Worm (Caenorhabditis elegans) whole organism, L4 larva: ENCODE data around the gene Y53G8AR.6.

Experiments used
- F37D6.2 ChIP-seq: sonication (generic microtip); optimal IDR thresholded peaks from 2 replicates; lab custom pipeline; 2016; ENCODE audit warnings: mild to moderate bottlenecking, missing genetic modification characterization, missing compliant biosample characterization
- F44E2.7 ChIP-seq: fragments of 200-800 bp; sonication (Bioruptor generic); IDR thresholded peaks from 2 replicates; pipeline ENCODE4 v2.1.2; 2022; ENCODE audit warnings: missing genetic modification characterization, missing compliant biosample characterization
- Y5F2A.4 ChIP-seq: fragments of 200-800 bp; sonication (Bioruptor generic); optimal IDR thresholded peaks from 2 replicates; lab custom pipeline; 2018; ENCODE audit warnings: mild to moderate bottlenecking, missing genetic modification characterization, missing compliant biosample characterization
- ZK337.2 ChIP-seq: fragments of 200-800 bp; sonication (Bioruptor generic); IDR thresholded peaks from 2 replicates; pipeline ENCODE4 v1.3.6; 2022; ENCODE audit warnings: missing genetic modification reagents, missing genetic modification characterization, missing compliant biosample characterization
- ZK546.5 ChIP-seq, 2 experiments: sonication (generic microtip); optimal IDR thresholded peaks; 2 replicates each; lab custom pipeline; 2017; ENCODE audit warnings: missing biosample characterization in 2 of 2, missing genetic modification characterization in 2 of 2
- aha-1 ChIP-seq: fragments of 150-350 bp; peaks from one replicate; lab custom pipeline; 2014; ENCODE audit warnings: missing biosample characterization, missing genetic modification characterization
- attf-4 ChIP-seq: sonication (generic microtip); optimal IDR thresholded peaks from 3 replicates; lab custom pipeline; 2017; ENCODE audit warnings: missing biosample characterization, missing genetic modification characterization
- ceh-20 ChIP-seq: fragments of 200-800 bp; sonication (Bioruptor generic); IDR thresholded peaks from 2 replicates; pipeline ENCODE4 v1.3.6; 2022; ENCODE audit warnings: missing genetic modification reagents, missing genetic modification characterization, missing compliant biosample characterization
- ceh-62 ChIP-seq: sonication (generic microtip); optimal IDR thresholded peaks from 2 replicates; lab custom pipeline; 2017; ENCODE audit warnings: missing biosample characterization, missing genetic modification characterization
- daf-12 ChIP-seq: fragments of 150-350 bp; optimal IDR thresholded peaks from 2 replicates; lab custom pipeline; 2014; ENCODE audit warnings: missing biosample characterization, missing genetic modification reagents, missing genetic modification characterization
- daf-16 ChIP-seq, 3 experiments: sonication (generic microtip); optimal IDR thresholded peaks; 2 replicates each; lab custom pipeline; 2016 to 2017; ENCODE audit warnings: missing genetic modification characterization in 3 of 3, missing genetic modification reagents in 3 of 3, mild to moderate bottlenecking in 2 of 3, missing compliant biosample characterization in 2 of 3, missing biosample characterization in 1 of 3, moderate library complexity in 1 of 3
- daf-19 ChIP-seq: fragments of 200-800 bp; sonication (Bioruptor generic); conservative IDR thresholded peaks from 2 replicates; pipeline ENCODE4 v1.3.6; 2022; ENCODE audit warnings: missing genetic modification characterization, missing compliant biosample characterization
- dmd-6 ChIP-seq: fragments of 200-800 bp; sonication (Bioruptor generic); IDR thresholded peaks from 2 replicates; pipeline ENCODE4 v1.3.6; 2022; ENCODE audit warnings: missing genetic modification reagents, missing genetic modification characterization, missing compliant biosample characterization
- dmd-8 ChIP-seq: fragments of 200-800 bp; sonication (Bioruptor generic); IDR thresholded peaks from 2 replicates; pipeline ENCODE4 v1.3.6; 2022; ENCODE audit warnings: missing genetic modification characterization, missing compliant biosample characterization
- dmd-9 ChIP-seq: fragments of 200-800 bp; sonication (Bioruptor generic); IDR thresholded peaks from 2 replicates; pipeline ENCODE4 v1.3.6; 2022; ENCODE audit warnings: missing genetic modification reagents, missing genetic modification characterization, missing compliant biosample characterization
- dve-1 ChIP-seq: sonication (generic microtip); optimal IDR thresholded peaks from 2 replicates; lab custom pipeline; 2017; ENCODE audit warnings: antibody characterized with exemption, mild to moderate bottlenecking, missing genetic modification characterization, missing compliant biosample characterization; ENCODE audit not compliant: insufficient read depth
- egl-27 ChIP-seq: sonication (generic microtip); optimal IDR thresholded peaks from 3 replicates; lab custom pipeline; 2017; ENCODE audit warnings: missing biosample characterization, missing genetic modification reagents, missing genetic modification characterization
- hlh-11 ChIP-seq: fragments of 200-800 bp; sonication (Bioruptor generic); optimal IDR thresholded peaks from 2 replicates; lab custom pipeline; 2018; ENCODE audit warnings: mild to moderate bottlenecking, missing genetic modification characterization, missing compliant biosample characterization
- lim-7 ChIP-seq: fragments of 200-800 bp; sonication (Bioruptor generic); IDR thresholded peaks from 2 replicates; pipeline ENCODE4 v1.3.6; 2022; ENCODE audit warnings: missing genetic modification characterization, missing compliant biosample characterization
- lin-1 ChIP-seq: fragments of 200-800 bp; sonication (Bioruptor generic); IDR thresholded peaks from 2 replicates; pipeline ENCODE4 v1.3.6; 2022; ENCODE audit warnings: missing genetic modification reagents, missing genetic modification characterization, missing compliant biosample characterization
- lin-38 ChIP-seq: fragments of 200-800 bp; sonication (Bioruptor generic); IDR thresholded peaks from 2 replicates; pipeline ENCODE4 v1.3.6; 2022; ENCODE audit warnings: missing genetic modification reagents, missing genetic modification characterization, missing compliant biosample characterization
- lin-39 ChIP-seq: fragments of 150-350 bp; optimal IDR thresholded peaks from 2 replicates; lab custom pipeline; 2014; ENCODE audit warnings: missing biosample characterization, missing genetic modification reagents, missing genetic modification characterization
- madf-9 ChIP-seq: fragments of 200-800 bp; sonication (Bioruptor generic); conservative IDR thresholded peaks from 2 replicates; pipeline ENCODE4 v1.3.6; 2022; ENCODE audit warnings: missing genetic modification reagents, missing genetic modification characterization, missing compliant biosample characterization
- mdl-1 ChIP-seq, 2 experiments: fragments of 150-350 bp in 1 of 2; sonication (generic microtip) in 1 of 2; optimal IDR thresholded peaks; 2 replicates each; lab custom pipeline; 2014 to 2017; ENCODE audit warnings: missing biosample characterization in 2 of 2, missing genetic modification characterization in 2 of 2
- mdt-29 ChIP-seq: fragments of 200-800 bp; sonication (Bioruptor generic); IDR thresholded peaks from 2 replicates; pipeline ENCODE4 v1.3.6; 2022; ENCODE audit warnings: missing genetic modification reagents, missing genetic modification characterization, missing compliant biosample characterization
- mes-2 ChIP-seq: sonication (generic microtip); optimal IDR thresholded peaks from 2 replicates; lab custom pipeline; 2016; ENCODE audit warnings: missing genotype, mild to moderate bottlenecking, missing genetic modification characterization, missing compliant biosample characterization; ENCODE audit not compliant: poor library complexity, severe bottlenecking
- mxl-3 ChIP-seq: fragments of 200-800 bp; sonication (Bioruptor generic); optimal IDR thresholded peaks from 2 replicates; lab custom pipeline; 2018; ENCODE audit warnings: mild to moderate bottlenecking, missing genetic modification characterization, missing compliant biosample characterization
- nhr-11 ChIP-seq: fragments of 150-350 bp; optimal IDR thresholded peaks from 2 replicates; lab custom pipeline; 2014; ENCODE audit warnings: missing biosample characterization, missing genetic modification characterization
- nhr-237 ChIP-seq: sonication (generic microtip); optimal IDR thresholded peaks from 2 replicates; lab custom pipeline; 2017; ENCODE audit warnings: missing biosample characterization, missing genetic modification characterization
- nhr-28 ChIP-seq: fragments of 150-350 bp; optimal IDR thresholded peaks from 2 replicates; lab custom pipeline; 2014; ENCODE audit warnings: missing biosample characterization, missing genetic modification characterization
- nhr-48 ChIP-seq: sonication (generic microtip); optimal IDR thresholded peaks from 2 replicates; lab custom pipeline; 2016; ENCODE audit warnings: mild to moderate bottlenecking, missing genetic modification characterization, missing compliant biosample characterization
- nhr-77 ChIP-seq: fragments of 150-350 bp; optimal IDR thresholded peaks from 2 replicates; lab custom pipeline; 2014; ENCODE audit warnings: missing biosample characterization, missing genetic modification characterization
- php-3 ChIP-seq: fragments of 200-800 bp; sonication (Bioruptor generic); IDR thresholded peaks from 2 replicates; pipeline ENCODE4 v1.3.6; 2022; ENCODE audit warnings: missing genetic modification reagents, missing genetic modification characterization, missing compliant biosample characterization
- pqm-1 ChIP-seq: sonication (generic microtip); optimal IDR thresholded peaks from 2 replicates; lab custom pipeline; 2017; ENCODE audit warnings: missing biosample characterization, missing genetic modification characterization
- snpc-1.2 ChIP-seq: fragments of 200-800 bp; sonication (Bioruptor generic); IDR thresholded peaks from 2 replicates; pipeline ENCODE4 v1.3.6; 2022; ENCODE audit warnings: missing genetic modification reagents, missing genetic modification characterization, missing compliant biosample characterization
- snpc-4 ChIP-seq: fragments of 150-350 bp; optimal IDR thresholded peaks from 2 replicates; lab custom pipeline; 2014; ENCODE audit warnings: missing biosample characterization, missing genetic modification characterization
- spr-1 ChIP-seq: sonication (generic microtip); optimal IDR thresholded peaks from 2 replicates; lab custom pipeline; 2016; ENCODE audit warnings: mild to moderate bottlenecking, missing genetic modification characterization, missing compliant biosample characterization
- unc-130 ChIP-seq: sonication (generic microtip); optimal IDR thresholded peaks from 2 replicates; lab custom pipeline; 2016; ENCODE audit warnings: missing genetic modification reagents, missing genetic modification characterization, missing compliant biosample characterization
- vab-7 ChIP-seq: fragments of 200-800 bp; sonication (Bioruptor generic); IDR thresholded peaks from 2 replicates; pipeline ENCODE4 v1.3.6; 2022; ENCODE audit warnings: missing genetic modification reagents, missing genetic modification characterization, missing compliant biosample characterization
- zag-1 ChIP-seq: fragments of 150-350 bp; optimal IDR thresholded peaks from 2 replicates; lab custom pipeline; 2014; ENCODE audit warnings: missing biosample characterization, missing genetic modification characterization
- zfp-3 ChIP-seq: fragments of 200-800 bp; sonication (Bioruptor generic); conservative IDR thresholded peaks from 2 replicates; pipeline ENCODE4 v1.3.6; 2022; ENCODE audit warnings: missing genetic modification reagents, missing genetic modification characterization, missing compliant biosample characterization
- ztf-7 ChIP-seq: fragments of 150-350 bp; optimal IDR thresholded peaks from 2 replicates; lab custom pipeline; 2014; ENCODE audit warnings: missing biosample characterization, missing genetic modification characterization

The Y53G8AR.6 gene

ce11 chrIII:3250596-3251112 lies 43.9 kb upstream of the Y53G8AR.6 start, which contains the start of gene Y53G8AL.4:
Gene Y53G8AL.4, minus strand, starts transcription at chrIII:3250646.
- TF ChIP-seq ceh-62 (tag; lab: Kevin White, UChicago), result no peak
- TF ChIP-seq daf-16 (GFP tag; optimal IDR thresholded peaks at IDR 0.05; lab: Kevin White, UChicago), result no peak
- no peak for TF ChIP-seq daf-16 (tag; optimal IDR thresholded peaks at IDR 0.05; lab: Kevin White, UChicago)
- TF ChIP-seq aha-1 (tag; lab: Kevin White, UChicago), result peak; percentile 66
- TF ChIP-seq nhr-48 (tag; lab: Kevin White, UChicago), result no peak
- TF ChIP-seq ceh-20 (GFP tag; lab: Robert Waterston, UW), result no peak
- TF ChIP-seq snpc-4 (tag; lab: Kevin White, UChicago), result no peak
- TF ChIP-seq lin-39 (tag; lab: Kevin White, UChicago), result no peak

- TF ChIP-seq ztf-7 (tag; lab: Kevin White, UChicago) (no peak), zfp-3 (GFP tag; lab: Robert Waterston, UW) (no peak), egl-27 (tag; lab: Kevin White, UChicago) (no peak), mdt-29 (GFP tag; lab: Robert Waterston, UW) (no peak), nhr-11 (tag; lab: Kevin White, UChicago) (no peak), ZK337.2 (GFP tag; lab: Robert Waterston, UW) (no peak), vab-7 (no peak), daf-19 (GFP tag; lab: Robert Waterston, UW) (no peak), F37D6.2 (tag; lab: Kevin White, UChicago) (no peak), madf-9 (GFP tag; lab: Robert Waterston, UW) (no peak), F44E2.7 (GFP tag; lab: Robert Waterston, UW) (no peak), nhr-237 (tag; lab: Kevin White, UChicago) (no peak), lin-38 (GFP tag; lab: Robert Waterston, UW) (no peak), mxl-3 (GFP tag; lab: Kevin White, UChicago) (no peak), zag-1 (tag; lab: Kevin White, UChicago) (no peak), mes-2 (tag; lab: Kevin White, UChicago) (no peak), lin-39 (tag; lab: Kevin White, UChicago) (no peak)
Measured at ce11 chrIII:3253043-3253442, 41.5 kb upstream of the Y53G8AR.6 start, which contains the start of gene Y53G8AL.3. Gene Y53G8AL.3, minus strand, starts transcription at chrIII:3253143.

- no peak for TF ChIP-seq dmd-8 (GFP tag; lab: Robert Waterston, UW)
- peak; percentile 99 for TF ChIP-seq pqm-1 (tag; lab: Kevin White, UChicago)
- TF ChIP-seq egl-27 (tag; lab: Kevin White, UChicago), result no peak
- no peak for TF ChIP-seq mdt-29 (GFP tag; lab: Robert Waterston, UW)
- peak; percentile 84 for TF ChIP-seq nhr-77
- TF ChIP-seq snpc-1.2 (GFP tag; lab: Robert Waterston, UW), result no peak
- TF ChIP-seq lim-7 (GFP tag; lab: Robert Waterston, UW), result no peak
- TF ChIP-seq nhr-28, result peak; percentile 98
- no peak for TF ChIP-seq nhr-48 (tag; lab: Kevin White, UChicago)
- TF ChIP-seq lin-1 (GFP tag; lab: Robert Waterston, UW), result peak; percentile 76
- no peak for TF ChIP-seq spr-1 (tag; lab: Kevin White, UChicago)
- TF ChIP-seq attf-4, result no peak
- peak; percentile 82 for TF ChIP-seq dve-1 (tag; lab: Kevin White, UChicago)
- TF ChIP-seq dmd-6, result peak; percentile 87
- TF ChIP-seq php-3 (GFP tag; lab: Robert Waterston, UW), result peak; percentile 69
- peak; percentile 7 for TF ChIP-seq mxl-3 (GFP tag; lab: Kevin White, UChicago)
- no peak for TF ChIP-seq dmd-9 (GFP tag; lab: Robert Waterston, UW)
- TF ChIP-seq hlh-11 (tag; lab: Kevin White, UChicago), result peak; percentile 77
- TF ChIP-seq mdl-1 (tag; optimal IDR thresholded peaks at IDR 0.05; lab: Kevin White, UChicago), result no peak
- TF ChIP-seq Y5F2A.4 (GFP tag; lab: Kevin White, UChicago), result no peak
- no peak for TF ChIP-seq ZK546.5 (tag; optimal IDR thresholded peaks at IDR 0.05; lab: Kevin White, UChicago)
- TF ChIP-seq daf-16 (GFP tag; optimal IDR thresholded peaks at IDR 0.05; lab: Kevin White, UChicago), result no peak
- peak; percentile 92 for TF ChIP-seq daf-16 (tag; optimal IDR thresholded peaks at IDR 0.05; lab: Kevin White, UChicago)
- TF ChIP-seq daf-12 (tag; lab: Kevin White, UChicago), result no peak
- no peak for TF ChIP-seq unc-130 (GFP tag; lab: Kevin White, UChicago)
Measured at ce11 chrIII:3253736-3254135, 40.8 kb upstream of the Y53G8AR.6 start.
